Worm (Caenorhabditis elegans) whole organism, young adult: ENCODE data around the gene Y39B6A.34.

Experiments used
- B0336.3 ChIP-seq: fragments of 200-800 bp; sonication (Bioruptor generic); IDR thresholded peaks from 2 replicates; pipeline ENCODE4 v1.3.6; 2022; ENCODE audit warnings: missing genetic modification characterization, missing compliant biosample characterization
- C06A6.2 ChIP-seq: fragments of 200-800 bp; sonication (Bioruptor generic); conservative IDR thresholded peaks from 2 replicates; pipeline ENCODE4 v1.3.6; 2022; ENCODE audit warnings: missing genetic modification characterization, missing compliant biosample characterization
- D2030.7 ChIP-seq: fragments of 200-800 bp; sonication (Bioruptor generic); IDR thresholded peaks from 2 replicates; pipeline ENCODE4 v1.3.6; 2022; ENCODE audit warnings: missing genetic modification reagents, missing genetic modification characterization, missing compliant biosample characterization
- F33H1.4 ChIP-seq: fragments of 200-800 bp; sonication (Bioruptor generic); IDR thresholded peaks from 2 replicates; pipeline ENCODE4 v1.3.6; 2022; ENCODE audit warnings: missing genetic modification reagents, missing genetic modification characterization, missing compliant biosample characterization
- F37B4.10 ChIP-seq: fragments of 200-800 bp; sonication (Bioruptor generic); IDR thresholded peaks from 2 replicates; pipeline ENCODE4 v1.3.6; 2022; ENCODE audit warnings: missing genetic modification characterization, missing compliant biosample characterization
- F52B5.7 ChIP-seq: sonication (generic microtip); optimal IDR thresholded peaks from 2 replicates; lab custom pipeline; 2016; ENCODE audit warnings: mild to moderate bottlenecking, missing genetic modification characterization, missing compliant biosample characterization
- K12H6.12 ChIP-seq: fragments of 200-800 bp; sonication (Bioruptor generic); optimal IDR thresholded peaks from 2 replicates; lab custom pipeline; 2018; ENCODE audit warnings: mild to moderate bottlenecking, missing genetic modification characterization, missing compliant biosample characterization
- Y53F4B.3 ChIP-seq: fragments of 200-800 bp; sonication (Bioruptor generic); IDR thresholded peaks from 2 replicates; pipeline ENCODE4 v1.3.6; 2022; ENCODE audit warnings: missing genetic modification reagents, missing genetic modification characterization, missing compliant biosample characterization
- Y56A3A.18 ChIP-seq: fragments of 200-800 bp; sonication (Bioruptor generic); IDR thresholded peaks from 2 replicates; pipeline ENCODE4 v1.3.6; 2022; ENCODE audit warnings: missing genetic modification reagents, missing genetic modification characterization, missing compliant biosample characterization
- Y79H2A.3 ChIP-seq: fragments of 200-800 bp; sonication (Bioruptor generic); conservative IDR thresholded peaks from 2 replicates; pipeline ENCODE4 v1.3.6; 2022; ENCODE audit warnings: missing genetic modification reagents, missing genetic modification characterization, missing compliant biosample characterization
- Y95B8A.8 ChIP-seq: fragments of 200-800 bp; sonication (Bioruptor generic); IDR thresholded peaks from 2 replicates; pipeline ENCODE4 v1.3.6; 2022; ENCODE audit warnings: missing genetic modification reagents, missing genetic modification characterization, missing compliant biosample characterization
- akir-1 ChIP-seq: fragments of 200-800 bp; sonication (Bioruptor generic); optimal IDR thresholded peaks from 2 replicates; lab custom pipeline; 2018; ENCODE audit warnings: mild to moderate bottlenecking, missing genetic modification characterization, moderate library complexity, missing compliant biosample characterization
- attf-3 ChIP-seq: fragments of 200-800 bp; sonication (Bioruptor generic); conservative IDR thresholded peaks from 2 replicates; pipeline ENCODE4 v1.3.6; 2022; ENCODE audit warnings: missing genetic modification reagents, missing genetic modification characterization, missing compliant biosample characterization
- attf-5 ChIP-seq: fragments of 200-800 bp; sonication (Bioruptor generic); optimal IDR thresholded peaks from 2 replicates; lab custom pipeline; 2018; ENCODE audit warnings: mild to moderate bottlenecking, missing genetic modification characterization, missing compliant biosample characterization
- ccch-3 ChIP-seq: fragments of 200-800 bp; sonication (Bioruptor generic); optimal IDR thresholded peaks from 2 replicates; lab custom pipeline; 2018; ENCODE audit warnings: mild to moderate bottlenecking, missing genetic modification characterization, missing compliant biosample characterization
- ceh-27 ChIP-seq: fragments of 200-800 bp; sonication (Bioruptor generic); optimal IDR thresholded peaks from 2 replicates; lab custom pipeline; 2018; ENCODE audit warnings: mild to moderate bottlenecking, missing genetic modification characterization, moderate library complexity, missing compliant biosample characterization
- die-1 ChIP-seq: sonication (generic microtip); optimal IDR thresholded peaks from 2 replicates; lab custom pipeline; 2016; ENCODE audit warnings: missing genotype, mild to moderate bottlenecking, missing genetic modification characterization, missing compliant biosample characterization
- dox-1 ChIP-seq: fragments of 200-800 bp; sonication (Bioruptor generic); IDR thresholded peaks from 2 replicates; pipeline ENCODE4 v1.3.6; 2022; ENCODE audit warnings: missing genetic modification reagents, missing genetic modification characterization, missing compliant biosample characterization
- efl-1 ChIP-seq: fragments of 150-350 bp; optimal IDR thresholded peaks from 2 replicates; lab custom pipeline; 2014; ENCODE audit warnings: missing biosample characterization, missing genetic modification reagents, missing genetic modification characterization
- egl-18 ChIP-seq: fragments of 200-800 bp; sonication (Bioruptor generic); IDR thresholded peaks from 2 replicates; pipeline ENCODE4 v1.3.6; 2022; ENCODE audit warnings: missing genetic modification reagents, missing genetic modification characterization, missing compliant biosample characterization
- egrh-3 ChIP-seq: fragments of 200-800 bp; sonication (Bioruptor generic); IDR thresholded peaks from 2 replicates; pipeline ENCODE4 v1.3.6; 2022; ENCODE audit warnings: missing genetic modification reagents, missing genetic modification characterization, missing compliant biosample characterization
- ekl-4 ChIP-seq: fragments of 200-800 bp; sonication (Bioruptor generic); IDR thresholded peaks from 2 replicates; pipeline ENCODE4 v1.3.6; 2022; ENCODE audit warnings: missing genetic modification reagents, missing genetic modification characterization, missing compliant biosample characterization
- ets-4 ChIP-seq: fragments of 200-800 bp; sonication (Bioruptor generic); optimal IDR thresholded peaks from 2 replicates; lab custom pipeline; 2018; ENCODE audit warnings: mild to moderate bottlenecking, missing genetic modification characterization, missing compliant biosample characterization
- hlh-12 ChIP-seq: sonication (generic microtip); optimal IDR thresholded peaks from 2 replicates; lab custom pipeline; 2016; ENCODE audit warnings: missing genetic modification characterization, missing compliant biosample characterization
- hsf-1 ChIP-seq: fragments of 200-800 bp; sonication (Bioruptor generic); IDR thresholded peaks from 2 replicates; pipeline ENCODE4 v1.3.6; 2022; ENCODE audit warnings: missing genetic modification reagents, missing genetic modification characterization, missing compliant biosample characterization
- lin-26 ChIP-seq: fragments of 200-800 bp; sonication (Bioruptor generic); IDR thresholded peaks from 2 replicates; pipeline ENCODE4 v1.3.6; 2022; ENCODE audit warnings: missing genetic modification reagents, missing genetic modification characterization, missing compliant biosample characterization
- lin-40 ChIP-seq: sonication (generic microtip); optimal IDR thresholded peaks from 2 replicates; lab custom pipeline; 2016; ENCODE audit warnings: missing genetic modification characterization, mild to moderate bottlenecking, missing compliant biosample characterization, missing genotype, missing genetic modification reagents
- lsl-1 ChIP-seq: fragments of 200-800 bp; sonication (Bioruptor generic); optimal IDR thresholded peaks from 2 replicates; lab custom pipeline; 2018; ENCODE audit warnings: mild to moderate bottlenecking, missing genetic modification characterization, moderate library complexity, missing compliant biosample characterization
- lsy-27 ChIP-seq: sonication (generic microtip); optimal IDR thresholded peaks from 2 replicates; lab custom pipeline; 2017; ENCODE audit warnings: missing genetic modification characterization, mild to moderate bottlenecking, missing compliant biosample characterization, antibody characterized with exemption, missing genotype, borderline replicate concordance; ENCODE audit not compliant: insufficient read depth
- madf-10 ChIP-seq: sonication (generic microtip); optimal IDR thresholded peaks from 2 replicates; lab custom pipeline; 2016; ENCODE audit warnings: mild to moderate bottlenecking, missing genetic modification characterization, missing compliant biosample characterization
- mcd-1 ChIP-seq: fragments of 200-800 bp; sonication (Bioruptor generic); IDR thresholded peaks from 2 replicates; pipeline ENCODE4 v1.3.6; 2022; ENCODE audit warnings: missing genetic modification reagents, missing genetic modification characterization, missing compliant biosample characterization
- mes-4 ChIP-seq: sonication (generic microtip); optimal IDR thresholded peaks from 2 replicates; lab custom pipeline; 2016; ENCODE audit warnings: missing genotype, missing genetic modification characterization, missing compliant biosample characterization
- nfya-2 ChIP-seq: fragments of 200-800 bp; sonication (Bioruptor generic); IDR thresholded peaks from 2 replicates; pipeline ENCODE4 v1.3.6; 2022; ENCODE audit warnings: missing genetic modification reagents, missing genetic modification characterization, missing compliant biosample characterization
- nhr-120 ChIP-seq: fragments of 200-800 bp; sonication (Bioruptor generic); IDR thresholded peaks from 2 replicates; pipeline ENCODE4 v1.3.6; 2022; ENCODE audit warnings: missing genetic modification characterization, missing compliant biosample characterization
- nhr-179 ChIP-seq: sonication (generic microtip); optimal IDR thresholded peaks from 2 replicates; lab custom pipeline; 2016; ENCODE audit warnings: mild to moderate bottlenecking, missing genetic modification characterization, missing compliant biosample characterization
- nhr-80 ChIP-seq: sonication (generic microtip); optimal IDR thresholded peaks from 2 replicates; lab custom pipeline; 2016; ENCODE audit warnings: missing genetic modification characterization, missing compliant biosample characterization
- pha-4 ChIP-seq: fragments of 150-350 bp; sonication (generic microtip); optimal IDR thresholded peaks from 2 replicates; lab custom pipeline; 2014; ENCODE audit warnings: missing biosample characterization, missing genetic modification reagents, missing genetic modification characterization
- rcor-1 ChIP-seq: fragments of 200-800 bp; sonication (Bioruptor generic); IDR thresholded peaks from 2 replicates; pipeline ENCODE4 v1.3.6; 2022; ENCODE audit warnings: missing genetic modification reagents, missing genetic modification characterization, missing compliant biosample characterization
- rec-8 ChIP-seq, 2 experiments: sonication (generic microtip); optimal IDR thresholded peaks; 2 replicates each; lab custom pipeline; 2016; ENCODE audit warnings: mild to moderate bottlenecking in 2 of 2, missing genetic modification characterization in 2 of 2, missing genetic modification reagents in 2 of 2, missing genotype in 2 of 2, missing biosample characterization in 1 of 2, missing compliant biosample characterization in 1 of 2, moderate library complexity in 1 of 2
- repo-1 ChIP-seq: sonication (generic microtip); optimal IDR thresholded peaks from 2 replicates; lab custom pipeline; 2017; ENCODE audit warnings: mild to moderate bottlenecking, missing genetic modification characterization, missing compliant biosample characterization
- tbx-9 ChIP-seq: sonication (generic microtip); optimal IDR thresholded peaks from 2 replicates; lab custom pipeline; 2016; ENCODE audit warnings: borderline replicate concordance, missing genetic modification characterization, inconsistent platforms, missing compliant biosample characterization
- unc-62 ChIP-seq: fragments of 150-350 bp; optimal IDR thresholded peaks from 2 replicates; lab custom pipeline; 2014; ENCODE audit warnings: missing biosample characterization, missing genetic modification reagents, missing genetic modification characterization
- zfh-2 ChIP-seq: fragments of 200-800 bp; sonication (Bioruptor generic); conservative IDR thresholded peaks from 2 replicates; pipeline ENCODE4 v1.3.6; 2022; ENCODE audit warnings: missing genetic modification reagents, missing genetic modification characterization, missing compliant biosample characterization
- ztf-18 ChIP-seq: sonication (generic microtip); optimal IDR thresholded peaks from 2 replicates; lab custom pipeline; 2016; ENCODE audit warnings: missing genotype, mild to moderate bottlenecking, missing genetic modification characterization, missing compliant biosample characterization
- ztf-25 ChIP-seq: fragments of 200-800 bp; sonication (Bioruptor generic); IDR thresholded peaks from 2 replicates; pipeline ENCODE4 v1.3.6; 2022; ENCODE audit warnings: missing genetic modification reagents, missing genetic modification characterization, missing compliant biosample characterization

Gene Y39B6A.34

ce11 chrV:18990958-18991357 lies 9.9 kb upstream of the Y39B6A.34 start:
- TF ChIP-seq unc-62 (GFP tag; lab: Kevin White, UChicago) (no peak), nhr-179 (no peak), ccch-3 (no peak), zfh-2 (GFP tag; lab: Robert Waterston, UW) (peak; percentile 74), egrh-3 (GFP tag; lab: Robert Waterston, UW) (peak; percentile 70; the same call in 1 of the 2 replicates), ztf-25 (GFP tag; lab: Robert Waterston, UW) (no peak)
- TF ChIP-seq, all 124 proteins: peak for 2

- TF ChIP-seq ztf-18 = no peak
- TF ChIP-seq Y79H2A.3 (GFP tag; lab: Robert Waterston, UW) = no peak
- TF ChIP-seq attf-3 = no peak
- no peak for TF ChIP-seq die-1
- TF ChIP-seq nhr-80 (tag; lab: Kevin White, UChicago) = no peak
- no peak for TF ChIP-seq mes-4 (tag; lab: Kevin White, UChicago)
- TF ChIP-seq ccch-3 = no peak
- TF ChIP-seq F52B5.7 (tag; lab: Kevin White, UChicago) = no peak
- TF ChIP-seq pha-4 (tag; lab: Kevin White, UChicago) = no peak
- TF ChIP-seq B0336.3 (GFP tag; lab: Robert Waterston, UW) = no peak
- no peak for TF ChIP-seq ets-4 (GFP tag; lab: Kevin White, UChicago)
- TF ChIP-seq nhr-120 (GFP tag; lab: Robert Waterston, UW) = no peak
- TF ChIP-seq madf-10 (tag; lab: Kevin White, UChicago) = no peak
Observed at ce11 chrV:18993017-18993416, 7.8 kb upstream of the Y39B6A.34 start.

- TF ChIP-seq F33H1.4 (GFP tag; lab: Robert Waterston, UW) (no peak), Y53F4B.3 (no peak), Y56A3A.18 (GFP tag; lab: Robert Waterston, UW) (no peak), Y95B8A.8 (GFP tag; lab: Robert Waterston, UW) (no peak), rcor-1 (GFP tag; lab: Robert Waterston, UW) (no peak), repo-1 (tag; lab: Kevin White, UChicago) (no peak), lsy-27 (tag; lab: Kevin White, UChicago) (no peak), attf-5 (GFP tag; lab: Kevin White, UChicago) (no peak), nfya-2 (no peak), efl-1 (GFP tag; lab: Kevin White, UChicago) (no peak), lsl-1 (no peak), dox-1 (GFP tag; lab: Robert Waterston, UW) (no peak), nhr-120 (GFP tag; lab: Robert Waterston, UW) (no peak), die-1 (no peak), egl-18 (GFP tag; lab: Robert Waterston, UW) (no peak), hsf-1 (GFP tag; lab: Robert Waterston, UW) (no peak)
Observed at ce11 chrV:18993535-18993990, 7.3 kb upstream of the Y39B6A.34 start, which contains the start of gene gtf-2F2. TSS of gene gtf-2F2 (plus strand) at chrV:18993940.

- TF ChIP-seq ceh-27 (GFP tag; lab: Kevin White, UChicago) (no peak), F37B4.10 (GFP tag; lab: Robert Waterston, UW) (no peak), rcor-1 (GFP tag; lab: Robert Waterston, UW) (no peak), efl-1 (GFP tag; lab: Kevin White, UChicago) (no peak), dox-1 (GFP tag; lab: Robert Waterston, UW) (no peak), C06A6.2 (GFP tag; lab: Robert Waterston, UW) (no peak), rec-8 (tag; optimal IDR thresholded peaks at IDR 0.05; lab: Kevin White, UChicago) (no peak), akir-1 (no peak), lin-40 (tag; lab: Kevin White, UChicago) (no peak), D2030.7 (no peak), K12H6.12 (no peak), tbx-9 (tag; lab: Kevin White, UChicago) (no peak), ekl-4 (GFP tag; lab: Robert Waterston, UW) (no peak), lin-26 (GFP tag; lab: Robert Waterston, UW) (no peak), die-1 (no peak), hsf-1 (GFP tag; lab: Robert Waterston, UW) (no peak), mcd-1 (no peak), hlh-12 (no peak)
Observed at ce11 chrV:18998045-18998444, 2.8 kb upstream of the Y39B6A.34 start, which contains the start of gene tgt-2. TSS of gene tgt-2 (plus strand) at chrV:18998345.
